Worm (Caenorhabditis elegans) whole organism, L4 larva: ENCODE measurements around the gene F11D11.22.

Experiments
- F49E8.2 ChIP-seq: sonication (generic microtip); optimal IDR thresholded peaks from 2 replicates; lab custom pipeline; 2016; ENCODE audit warnings: missing compliant biosample characterization, mild to moderate bottlenecking, missing genetic modification characterization, borderline replicate concordance
- T26A8.4 ChIP-seq: fragments of 200-800 bp; sonication (Bioruptor generic); IDR thresholded peaks from 2 replicates; pipeline ENCODE4 v1.3.6; 2022; ENCODE audit warnings: missing genetic modification characterization, missing compliant biosample characterization
- aha-1 ChIP-seq: fragments of 150-350 bp; peaks from one replicate; lab custom pipeline; 2014; ENCODE audit warnings: missing biosample characterization, missing genetic modification characterization
- ceh-32 ChIP-seq: sonication (generic microtip); optimal IDR thresholded peaks from 2 replicates; lab custom pipeline; 2016; ENCODE audit warnings: mild to moderate bottlenecking, missing genetic modification characterization, missing compliant biosample characterization; ENCODE audit not compliant: poor library complexity
- ceh-44 ChIP-seq: fragments of 200-800 bp; sonication (Bioruptor generic); IDR thresholded peaks from 2 replicates; pipeline ENCODE4 v1.3.6; 2022; ENCODE audit warnings: missing genetic modification reagents, missing genetic modification characterization, missing compliant biosample characterization
- ceh-62 ChIP-seq: sonication (generic microtip); optimal IDR thresholded peaks from 2 replicates; lab custom pipeline; 2017; ENCODE audit warnings: missing biosample characterization, missing genetic modification characterization
- cey-2 ChIP-seq: sonication (generic microtip); optimal IDR thresholded peaks from 3 replicates; lab custom pipeline; 2017; ENCODE audit warnings: missing genetic modification characterization, mild to moderate bottlenecking, missing compliant biosample characterization, antibody characterized with exemption, borderline replicate concordance; ENCODE audit not compliant: insufficient read depth
- daf-12 ChIP-seq: fragments of 150-350 bp; optimal IDR thresholded peaks from 2 replicates; lab custom pipeline; 2014; ENCODE audit warnings: missing biosample characterization, missing genetic modification reagents, missing genetic modification characterization
- daf-16 ChIP-seq, 3 experiments: sonication (generic microtip); optimal IDR thresholded peaks; 2 replicates each; lab custom pipeline; 2016 to 2017; ENCODE audit warnings: missing genetic modification characterization in 3 of 3, missing genetic modification reagents in 3 of 3, mild to moderate bottlenecking in 2 of 3, missing compliant biosample characterization in 2 of 3, missing biosample characterization in 1 of 3, moderate library complexity in 1 of 3
- dmd-6 ChIP-seq: fragments of 200-800 bp; sonication (Bioruptor generic); IDR thresholded peaks from 2 replicates; pipeline ENCODE4 v1.3.6; 2022; ENCODE audit warnings: missing genetic modification reagents, missing genetic modification characterization, missing compliant biosample characterization
- hlh-11 ChIP-seq: fragments of 200-800 bp; sonication (Bioruptor generic); optimal IDR thresholded peaks from 2 replicates; lab custom pipeline; 2018; ENCODE audit warnings: mild to moderate bottlenecking, missing genetic modification characterization, missing compliant biosample characterization
- hlh-30 ChIP-seq: sonication (generic microtip); optimal IDR thresholded peaks from 2 replicates; lab custom pipeline; 2017; ENCODE audit warnings: antibody characterized with exemption, mild to moderate bottlenecking, missing genetic modification characterization, missing compliant biosample characterization; ENCODE audit not compliant: insufficient read depth
- jun-1 ChIP-seq: fragments of 150-350 bp; optimal IDR thresholded peaks from 2 replicates; lab custom pipeline; 2014; ENCODE audit warnings: missing biosample characterization, missing genetic modification reagents, missing genetic modification characterization
- lin-38 ChIP-seq: fragments of 200-800 bp; sonication (Bioruptor generic); IDR thresholded peaks from 2 replicates; pipeline ENCODE4 v1.3.6; 2022; ENCODE audit warnings: missing genetic modification reagents, missing genetic modification characterization, missing compliant biosample characterization
- nhr-6 ChIP-seq: fragments of 150-350 bp; optimal IDR thresholded peaks from 2 replicates; lab custom pipeline; 2014; ENCODE audit warnings: missing biosample characterization, missing genetic modification characterization
- saeg-2 ChIP-seq: fragments of 200-800 bp; sonication (Bioruptor generic); IDR thresholded peaks from 2 replicates; pipeline ENCODE4 v1.3.6; 2022; ENCODE audit warnings: missing genetic modification reagents, missing genetic modification characterization, missing compliant biosample characterization
- sdz-12 ChIP-seq: fragments of 200-800 bp; sonication (Bioruptor generic); optimal IDR thresholded peaks from 2 replicates; lab custom pipeline; 2018; ENCODE audit warnings: mild to moderate bottlenecking, missing genetic modification characterization, missing compliant biosample characterization
- set-16 ChIP-seq: fragments of 200-800 bp; sonication (Bioruptor generic); IDR thresholded peaks from 2 replicates; pipeline ENCODE4 v1.3.6; 2022; ENCODE audit warnings: missing genetic modification reagents, missing genetic modification characterization, missing compliant biosample characterization
- snpc-4 ChIP-seq: fragments of 150-350 bp; optimal IDR thresholded peaks from 2 replicates; lab custom pipeline; 2014; ENCODE audit warnings: missing biosample characterization, missing genetic modification characterization
- spr-3 ChIP-seq: fragments of 200-800 bp; sonication (Bioruptor generic); optimal IDR thresholded peaks from 2 replicates; lab custom pipeline; 2018; ENCODE audit warnings: mild to moderate bottlenecking, missing genetic modification characterization, missing compliant biosample characterization
- tra-1 ChIP-seq: fragments of 200-800 bp; sonication (Bioruptor generic); IDR thresholded peaks from 2 replicates; pipeline ENCODE4 v1.3.6; 2022; ENCODE audit warnings: missing genetic modification reagents, missing genetic modification characterization, missing compliant biosample characterization
- unc-62 ChIP-seq, 3 experiments: fragments of 150-350 bp in 1 of 3; sonication (generic microtip); optimal IDR thresholded peaks in 2 of 3; peaks in 1 of 3; 1 replicate in 1 of 3; 2 replicates in 2 of 3; lab custom pipeline; 2014 to 2017; ENCODE audit warnings: missing biosample characterization in 3 of 3, missing genetic modification characterization in 3 of 3, missing genetic modification reagents in 3 of 3, missing genotype in 1 of 3
- vab-7 ChIP-seq: fragments of 200-800 bp; sonication (Bioruptor generic); IDR thresholded peaks from 2 replicates; pipeline ENCODE4 v1.3.6; 2022; ENCODE audit warnings: missing genetic modification reagents, missing genetic modification characterization, missing compliant biosample characterization
- zfp-2 ChIP-seq: sonication (generic microtip); optimal IDR thresholded peaks from 2 replicates; lab custom pipeline; 2016; ENCODE audit warnings: mild to moderate bottlenecking, missing genetic modification characterization, missing compliant biosample characterization
- zip-2 ChIP-seq: fragments of 150-350 bp; optimal IDR thresholded peaks from 2 replicates; lab custom pipeline; 2014; ENCODE audit warnings: missing biosample characterization, missing genetic modification characterization

F11D11.22 gene

ce11 chrV:18782747-18783146 lies 20.6 kb downstream of the F11D11.22 start (continued):
- TF ChIP-seq tra-1: no peak
- no peak for TF ChIP-seq unc-62 (GFP tag; optimal IDR thresholded peaks at IDR 0.05 in 1 of 2; lab: Kevin White, UChicago)
- TF ChIP-seq unc-62 (tag; optimal IDR thresholded peaks at IDR 0.05; lab: Kevin White, UChicago): no peak
- no peak for TF ChIP-seq snpc-4 (tag; lab: Kevin White, UChicago)
- no peak for TF ChIP-seq jun-1

- TF ChIP-seq spr-3 (GFP tag; lab: Kevin White, UChicago) (no peak), set-16 (0 out of 2 replicates have a peak, but pooled peaks have one; percentile 9)
- TF ChIP-seq, all 104 proteins: peak for 1
Observed at ce11 chrV:18783474-18783873, 21.3 kb downstream of the F11D11.22 start, which contains the start of gene Y17D7B.10. Gene Y17D7B.10, plus strand, starts transcription at chrV:18783716.

- TF ChIP-seq spr-3 (GFP tag; lab: Kevin White, UChicago) (no peak), zfp-2 (tag; lab: Kevin White, UChicago) (no peak), hlh-11 (no peak), vab-7 (GFP tag; lab: Robert Waterston, UW) (no peak), sdz-12 (GFP tag; lab: Kevin White, UChicago) (no peak), cey-2 (tag; lab: Kevin White, UChicago) (no peak), F49E8.2 (tag; lab: Kevin White, UChicago) (no peak), set-16 (no peak), saeg-2 (GFP tag; lab: Robert Waterston, UW) (no peak)
Observed at ce11 chrV:18786694-18787093, 24.6 kb downstream of the F11D11.22 start, which contains the start of gene Y17D7B.3. Gene Y17D7B.3, minus strand, starts transcription at chrV:18786794.

- TF ChIP-seq daf-12 (tag; lab: Kevin White, UChicago): no peak
- TF ChIP-seq ceh-62: no peak
- TF ChIP-seq zip-2 (tag; lab: Kevin White, UChicago): peak; percentile 73
- TF ChIP-seq dmd-6: peak; percentile 39
- TF ChIP-seq nhr-6 (tag; lab: Kevin White, UChicago): peak; percentile 62
- TF ChIP-seq, all 104 proteins: peak for 3
Observed at ce11 chrV:18787417-18787918, 25.3 kb downstream of the F11D11.22 start, which contains the start of gene Y17D7B.2. Gene Y17D7B.2, plus strand, starts transcription at chrV:18787739.

- TF ChIP-seq aha-1 (tag; lab: Kevin White, UChicago): peak; percentile 4
- TF ChIP-seq ceh-32 (tag; lab: Kevin White, UChicago): no peak
Observed at ce11 chrV:18790658-18791057, 28.5 kb downstream of the F11D11.22 start, which contains the start of gene nhr-231. Gene nhr-231, plus strand, starts transcription at chrV:18790958.

- TF ChIP-seq lin-38 (no peak), hlh-30 (tag; lab: Kevin White, UChicago) (peak; percentile 50), daf-16 (GFP tag; optimal IDR thresholded peaks at IDR 0.05; lab: Kevin White, UChicago) (no peak), daf-16 (tag; optimal IDR thresholded peaks at IDR 0.05; lab: Kevin White, UChicago) (peak; percentile 24), ceh-44 (GFP tag; lab: Robert Waterston, UW) (no peak), aha-1 (tag; lab: Kevin White, UChicago) (peak; percentile 21)
Observed at ce11 chrV:18800811-18801210, 38.7 kb downstream of the F11D11.22 start, which contains the start of gene nhr-170. Gene nhr-170, minus strand, starts transcription at chrV:18800826.

ce11 chrV:18802077-18802476 lies 39.9 kb downstream of the F11D11.22 start, which contains the start of gene C54E10.11:
Gene C54E10.11, minus strand, starts transcription at chrV:18802177.
- no peak for TF ChIP-seq T26A8.4 (GFP tag; lab: Robert Waterston, UW)
